Fruit fly (Drosophila melanogaster): ENCODE data around the gene bc10.

bc10 gene

DNA sequence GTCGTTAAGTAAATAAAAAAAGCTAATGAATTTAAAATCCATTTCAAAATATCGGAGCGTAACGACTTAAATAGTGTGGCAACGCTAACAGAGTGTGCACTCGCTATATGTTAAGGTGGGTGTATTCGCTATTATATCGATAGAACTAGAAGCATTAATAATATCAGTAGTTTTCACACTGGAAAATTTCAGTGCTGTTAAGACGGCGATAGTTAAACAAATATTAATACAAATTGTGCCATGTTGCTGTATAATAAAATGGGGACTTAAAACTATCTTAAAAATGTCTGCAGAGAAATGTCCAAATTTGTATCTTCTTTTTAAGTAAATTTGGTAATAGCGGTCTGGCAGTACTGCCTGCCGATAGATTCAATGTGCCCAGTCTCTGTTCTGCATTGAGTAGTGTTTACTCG is 18.3 kb downstream of the bc10 start (continued):
- TF ChIP-seq Spps (tag; optimal IDR thresholded peaks at IDR 0.05) = peak; percentile 63
- peak; percentile 82 for TF ChIP-seq wor (GFP tag; IDR thresholded peaks at IDR 0.05)
- TF ChIP-seq Hand (GFP tag; optimal IDR thresholded peaks at IDR 0.05) = no peak
- peak; percentile 93 for TF ChIP-seq Dll (GFP tag; IDR thresholded peaks at IDR 0.05; ENCODE audit: partially characterized antibody)
- TF ChIP-seq maf-S (GFP tag; optimal IDR thresholded peaks at IDR 0.05) = peak; percentile 79
- TF ChIP-seq Nf-YC (tag; optimal IDR thresholded peaks at IDR 0.05) = no peak
- peak; percentile 76 for TF ChIP-seq Poxn (GFP tag; IDR thresholded peaks at IDR 0.05)
- peak; percentile 82 for TF ChIP-seq Dp (GFP tag; optimal IDR thresholded peaks at IDR 0.05)
- TF ChIP-seq trem (tag; optimal IDR thresholded peaks at IDR 0.05) = peak; percentile 92
- TF ChIP-seq nmo (GFP tag; optimal IDR thresholded peaks at IDR 0.05) = peak; percentile 94
- TF ChIP-seq wdn (GFP tag; IDR thresholded peaks at IDR 0.05) = peak; percentile 85
- TF ChIP-seq gt (GFP tag; IDR thresholded peaks at IDR 0.05) = peak; percentile 81
- peak; percentile 71 for TF ChIP-seq gcm2 (GFP tag; optimal IDR thresholded peaks at IDR 0.05)
- TF ChIP-seq E2f2 (GFP tag; IDR thresholded peaks at IDR 0.05) = peak; percentile 85
- TF ChIP-seq GATAe (GFP tag; conservative IDR thresholded peaks at IDR 0.05) = peak; percentile 55; the same call in 1 of the 2 replicates
- TF ChIP-seq CG11247 (GFP tag; IDR thresholded peaks at IDR 0.05) = peak; percentile 93
- TF ChIP-seq CG13424 (tag; optimal IDR thresholded peaks at IDR 0.05) = peak; percentile 88
- TF ChIP-seq CG6654 (GFP tag; optimal IDR thresholded peaks at IDR 0.05) = peak; percentile 50
- TF ChIP-seq CG7987 (GFP tag; optimal IDR thresholded peaks at IDR 0.05) = peak; percentile 65
- TF ChIP-seq CG2712 (tag; optimal IDR thresholded peaks at IDR 0.05) = peak; percentile 86
- peak; percentile 93 for TF ChIP-seq CG32772 (GFP tag; IDR thresholded peaks at IDR 0.05)
- peak in 1 of 2 experiments; percentile 83 for TF ChIP-seq Hr51 (GFP tag; optimal IDR thresholded peaks at IDR 0.05)
- TF ChIP-seq CG12236 (GFP tag; optimal IDR thresholded peaks at IDR 0.05) = peak; percentile 37
- TF ChIP-seq CG2875 (GFP tag; optimal IDR thresholded peaks at IDR 0.05) = peak; percentile 27
- no peak for TF ChIP-seq CG4854 (GFP tag; optimal IDR thresholded peaks at IDR 0.05)
- peak; percentile 64 for TF ChIP-seq bbx (GFP tag; IDR thresholded peaks at IDR 0.05; ENCODE audit: partially characterized antibody)
- peak; percentile 74; the same call in 2 of the 3 replicates for TF ChIP-seq C15 (GFP tag; IDR thresholded peaks at IDR 0.05)
- peak; percentile 60; the same call in 1 of the 2 replicates for TF ChIP-seq ato (GFP tag; IDR thresholded peaks at IDR 0.05; ENCODE audit: partially characterized antibody)
- no peak for TF ChIP-seq Dip2 (GFP tag; IDR thresholded peaks at IDR 0.05)
- peak; percentile 61 for TF ChIP-seq toy (GFP tag; IDR thresholded peaks at IDR 0.05)
- peak; percentile 89 for TF ChIP-seq shn (GFP tag; optimal IDR thresholded peaks at IDR 0.05)
- peak; percentile 87 for TF ChIP-seq Mrtf (GFP tag; IDR thresholded peaks at IDR 0.05)
- peak; percentile 88 for TF ChIP-seq tin (GFP tag; optimal IDR thresholded peaks at IDR 0.05)
- TF ChIP-seq CG14667 (GFP tag; IDR thresholded peaks at IDR 0.05) = peak; percentile 91
- peak; percentile 81 for TF ChIP-seq CG1602 (GFP tag; optimal IDR thresholded peaks at IDR 0.05)
- TF ChIP-seq CG10959 (GFP tag; IDR thresholded peaks at IDR 0.05) = peak; percentile 73
- peak; percentile 96 for TF ChIP-seq BEAF-32 (GFP tag; optimal IDR thresholded peaks at IDR 0.05)
- peak; percentile 98 for TF ChIP-seq Med (GFP tag)
- TF ChIP-seq Hey (tag; optimal IDR thresholded peaks at IDR 0.05) = no peak
- peak; percentile 98 for TF ChIP-seq Abd-B (GFP tag; optimal IDR thresholded peaks at IDR 0.05)
- TF ChIP-seq so (GFP tag; IDR thresholded peaks at IDR 0.05) = peak; percentile 63; the same call in 1 of the 3 replicates
- no peak for TF ChIP-seq CG15011 (GFP tag; optimal IDR thresholded peaks at IDR 0.05)
- peak; percentile 81 for TF ChIP-seq grau (tag; optimal IDR thresholded peaks at IDR 0.05)
- peak; percentile 69 for TF ChIP-seq HHEX (GFP tag; optimal IDR thresholded peaks at IDR 0.05)
- peak; percentile 52 for TF ChIP-seq p53 (GFP tag; optimal IDR thresholded peaks at IDR 0.05)
- peak; percentile 86 for TF ChIP-seq CG7786 (GFP tag; optimal IDR thresholded peaks at IDR 0.05)
- TF ChIP-seq CG8765 (GFP tag; IDR thresholded peaks at IDR 0.05) = peak; percentile 82
- peak; percentile 73; the same call in 2 of the 3 replicates for TF ChIP-seq zen2 (GFP tag; IDR thresholded peaks at IDR 0.05; ENCODE audit: partially characterized antibody)
- peak; percentile 33 for TF ChIP-seq CG14965 (GFP tag; optimal IDR thresholded peaks at IDR 0.05; ENCODE audit: borderline replicate concordance)
- peak; percentile 46 for TF ChIP-seq Elba2 (GFP tag; optimal IDR thresholded peaks at IDR 0.05)
